Worm (Caenorhabditis elegans): ENCODE results near the gene K05F6.14.

The K05F6.14 gene

DNA sequence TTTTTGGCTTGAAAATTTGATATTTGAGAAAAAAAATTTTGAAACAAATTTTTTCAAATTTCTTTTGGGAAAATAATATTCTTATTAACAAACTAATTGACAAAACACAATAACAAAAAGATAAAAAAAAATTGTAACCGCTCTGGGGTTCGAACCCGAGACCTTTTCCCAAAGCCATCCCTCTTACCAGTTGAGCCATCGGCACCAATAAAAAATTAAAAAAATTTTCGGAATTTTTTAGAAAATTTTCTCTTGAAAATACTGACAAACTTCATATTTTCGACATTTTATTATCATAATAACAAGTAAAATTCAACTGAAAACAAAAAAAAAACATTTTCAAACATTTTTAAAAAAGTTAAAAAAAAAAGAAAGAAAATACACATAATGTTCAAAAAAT, 40.0 kb upstream of the K05F6.14 start:
- no peak for TF ChIP-seq nhr-237 (tag; optimal IDR thresholded peaks at IDR 0.05)
- TF ChIP-seq nfya-1 (tag; optimal IDR thresholded peaks at IDR 0.05; ENCODE audit: insufficient read depth): no peak
- no peak for TF ChIP-seq ztf-11 (tag; optimal IDR thresholded peaks at IDR 0.05)
- TF ChIP-seq unc-39 (tag; optimal IDR thresholded peaks at IDR 0.05): no peak
- no peak for TF ChIP-seq ama-1 (optimal IDR thresholded peaks at IDR 0.05)
- TF ChIP-seq fkh-10 (GFP tag; optimal IDR thresholded peaks at IDR 0.05): no peak
- TF ChIP-seq lin-15B (tag; optimal IDR thresholded peaks at IDR 0.05): no peak
- no peak for TF ChIP-seq nhr-67 (tag; optimal IDR thresholded peaks at IDR 0.05)
- no peak for TF ChIP-seq fkh-2 (tag; optimal IDR thresholded peaks at IDR 0.05)
- TF ChIP-seq mdl-1 (tag; optimal IDR thresholded peaks at IDR 0.05): no peak
- TF ChIP-seq jun-1 (tag; optimal IDR thresholded peaks at IDR 0.05): no peak
- TF ChIP-seq ceh-9 (tag; optimal IDR thresholded peaks at IDR 0.05): no peak
- TF ChIP-seq ceh-82 (tag; optimal IDR thresholded peaks at IDR 0.05): no peak
- no peak for TF ChIP-seq R02D3.7 (tag; optimal IDR thresholded peaks at IDR 0.05)
- no peak for TF ChIP-seq ceh-28 (tag; optimal IDR thresholded peaks at IDR 0.05)
- no peak for TF ChIP-seq ceh-16 (tag; optimal IDR thresholded peaks at IDR 0.05)

ce11 chrII:1525498-1525897, 36.5 kb upstream of the K05F6.14 start, which contains the start of gene Y51H7BR.7:
Gene Y51H7BR.7 (minus strand): TSS chrII:1525598.
- no peak for TF ChIP-seq fkh-10 (GFP tag; optimal IDR thresholded peaks at IDR 0.05)
- TF ChIP-seq nfya-1 (tag; optimal IDR thresholded peaks at IDR 0.05; ENCODE audit: insufficient read depth): no peak
- no peak for TF ChIP-seq aly-2 (tag; optimal IDR thresholded peaks at IDR 0.05)
- peak; percentile 26 for TF ChIP-seq pha-4 (tag; optimal IDR thresholded peaks at IDR 0.05)
- TF ChIP-seq nhr-43 (tag; optimal IDR thresholded peaks at IDR 0.05; ENCODE audit: poor library complexity, severe bottlenecking): no peak

DNA sequence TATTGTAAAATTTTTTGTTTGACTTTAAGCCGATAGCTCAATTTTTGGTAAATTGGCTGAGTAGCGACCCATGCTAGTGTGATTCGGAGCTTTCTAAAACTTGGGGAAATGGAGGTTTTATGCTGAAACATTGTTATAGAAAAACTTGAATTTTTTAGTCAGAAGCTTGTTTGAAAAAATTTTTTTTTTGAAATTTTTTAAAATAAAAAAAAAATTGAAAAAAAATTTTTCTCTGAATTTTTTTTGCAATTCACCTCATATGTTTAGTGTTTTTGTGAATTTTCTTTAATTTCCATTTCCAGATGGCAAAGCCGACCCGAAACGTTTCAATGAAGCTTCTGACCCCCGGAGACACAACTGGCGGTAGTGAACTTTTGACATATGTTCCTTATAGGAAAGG, 32.9 kb upstream of the K05F6.14 start, which contains the start of gene Y51H7BR.4:
Gene Y51H7BR.4 (plus strand): TSS at position 301 of the 400 bp plus-strand sequence.
- no peak for TF ChIP-seq ceh-16 (tag; optimal IDR thresholded peaks at IDR 0.05)
- TF ChIP-seq egl-27 (tag; optimal IDR thresholded peaks at IDR 0.05): no peak
- TF ChIP-seq ztf-4 (tag; optimal IDR thresholded peaks at IDR 0.05): no peak
- no peak for TF ChIP-seq ceh-9 (tag; optimal IDR thresholded peaks at IDR 0.05)
- TF ChIP-seq fkh-2 (tag; optimal IDR thresholded peaks at IDR 0.05): no peak
- TF ChIP-seq lin-15B (tag; optimal IDR thresholded peaks at IDR 0.05): no peak
- TF ChIP-seq nfya-1 (tag; optimal IDR thresholded peaks at IDR 0.05; ENCODE audit: insufficient read depth): no peak
- TF ChIP-seq elt-2 (tag; optimal IDR thresholded peaks at IDR 0.05): no peak
- TF ChIP-seq ama-1 (optimal IDR thresholded peaks at IDR 0.05): no peak
- no peak for TF ChIP-seq mdl-1 (tag; optimal IDR thresholded peaks at IDR 0.05)
- TF ChIP-seq pha-4 (tag; optimal IDR thresholded peaks at IDR 0.05): no peak
- no peak for TF ChIP-seq nhr-28 (tag; optimal IDR thresholded peaks at IDR 0.05)

ce11 chrII:1535931-1536330, 26.0 kb upstream of the K05F6.14 start, which contains the start of gene fbxb-43:
Gene fbxb-43 (plus strand): TSS chrII:1536231.
- TF ChIP-seq nhr-67 (tag; optimal IDR thresholded peaks at IDR 0.05) (no peak), eor-1 (tag; optimal IDR thresholded peaks at IDR 0.05) (no peak), aly-2 (tag; optimal IDR thresholded peaks at IDR 0.05) (no peak), skn-1 (tag; optimal IDR thresholded peaks at IDR 0.05) (no peak), ztf-4 (tag; optimal IDR thresholded peaks at IDR 0.05) (no peak), unc-39 (tag; optimal IDR thresholded peaks at IDR 0.05) (no peak), lsy-12 (tag; optimal IDR thresholded peaks at IDR 0.05) (no peak), ZK546.5 (tag; optimal IDR thresholded peaks at IDR 0.05) (no peak), zag-1 (tag; optimal IDR thresholded peaks at IDR 0.05) (no peak), lin-39 (tag; optimal IDR thresholded peaks at IDR 0.05) (no peak), ztf-11 (tag; optimal IDR thresholded peaks at IDR 0.05) (no peak), nhr-11 (tag; optimal IDR thresholded peaks at IDR 0.05) (no peak), ama-1 (optimal IDR thresholded peaks at IDR 0.05) (no peak), nhr-237 (tag; optimal IDR thresholded peaks at IDR 0.05) (no peak), elt-3 (tag; optimal IDR thresholded peaks at IDR 0.05) (no peak), egl-27 (tag; optimal IDR thresholded peaks at IDR 0.05) (no peak)

- TF ChIP-seq elt-1 (tag; optimal IDR thresholded peaks at IDR 0.05): no peak
- TF ChIP-seq daf-12 (tag; optimal IDR thresholded peaks at IDR 0.05): no peak
- no peak for TF ChIP-seq mml-1 (tag; optimal IDR thresholded peaks at IDR 0.05)
- no peak for TF ChIP-seq nhr-237 (tag; optimal IDR thresholded peaks at IDR 0.05)
These were observed 24.6 kb upstream of the K05F6.14 start, which contains the start of gene fbxb-42 for ce11 chrII:1537321-1537720. Gene fbxb-42 (plus strand): TSS chrII:1537621.
